Fruit fly (Drosophila melanogaster) whole organism, embryonic: Measurements from ENCODE around the gene waw.
A peak's percentile ranks its signal among the peaks of the same experiment; 100 is the strongest.

ENCODE experiments used
- Adf1 ChIP-seq: fragments of 200-800 bp; sonication (Bioruptor generic); IDR thresholded peaks from 2 replicates; pipeline ENCODE4 v1.3.6; 2022; ENCODE audit warnings: missing biosample characterization, missing genetic modification characterization
- CG10267 ChIP-seq: fragments of 200-800 bp; sonication (Bioruptor generic); optimal IDR thresholded peaks from 2 replicates; lab custom pipeline; 2018; ENCODE audit warnings: missing biosample characterization, mild to moderate bottlenecking, missing genetic modification characterization, moderate library complexity
- CG10321 ChIP-seq: fragments of 200-800 bp; sonication (Bioruptor generic); IDR thresholded peaks from 2 replicates; pipeline ENCODE4 v1.3.6; 2022; ENCODE audit warnings: missing biosample characterization, missing genetic modification characterization
- CG10366 ChIP-seq: fragments of 200-800 bp; sonication (Bioruptor generic); IDR thresholded peaks from 2 replicates; pipeline ENCODE4 v1.3.6; 2022; ENCODE audit warnings: missing biosample characterization, missing genetic modification characterization
- CG11247 ChIP-seq: fragments of 200-800 bp; sonication (Bioruptor generic); IDR thresholded peaks from 2 replicates; pipeline ENCODE4 v1.3.6; 2022; ENCODE audit warnings: missing biosample characterization, missing genetic modification characterization
- CG14014 ChIP-seq: fragments of 200-800 bp; sonication (Bioruptor generic); IDR thresholded peaks from 2 replicates; pipeline ENCODE4 v1.3.6; 2022; ENCODE audit warnings: missing biosample characterization, missing genetic modification characterization
- CG14050 ChIP-seq: fragments of 200-800 bp; sonication (Bioruptor generic); IDR thresholded peaks from 3 replicates; pipeline ENCODE4 v1.3.6; 2022; ENCODE audit warnings: missing biosample characterization, missing genetic modification characterization
- CG14710 ChIP-seq: fragments of 200-800 bp; sonication (Bioruptor generic); optimal IDR thresholded peaks from 3 replicates; lab custom pipeline; 2019; ENCODE audit warnings: missing biosample characterization, mild to moderate bottlenecking, missing genetic modification characterization, moderate library complexity
- CG15073 ChIP-seq: fragments of 200-800 bp; sonication (Bioruptor generic); optimal IDR thresholded peaks from 2 replicates; lab custom pipeline; 2016; ENCODE audit warnings: missing biosample characterization, missing genetic modification characterization
- CG1792 ChIP-seq: fragments of 200-800 bp; sonication (Bioruptor generic); optimal IDR thresholded peaks from 2 replicates; lab custom pipeline; 2016; ENCODE audit warnings: missing biosample characterization, missing genetic modification characterization
- CG18619 ChIP-seq: fragments of 200-800 bp; sonication (Bioruptor generic); optimal IDR thresholded peaks from 3 replicates; lab custom pipeline; 2017; ENCODE audit warnings: missing biosample characterization, mild to moderate bottlenecking, missing genetic modification characterization
- CG30403 ChIP-seq: fragments of 200-800 bp; sonication (Bioruptor generic); optimal IDR thresholded peaks from 3 replicates; lab custom pipeline; 2016; ENCODE audit warnings: missing biosample characterization, missing genetic modification characterization
- CG31441 ChIP-seq: fragments of 200-800 bp; sonication (Bioruptor generic); IDR thresholded peaks from 2 replicates; pipeline ENCODE4 v1.3.6; 2022; ENCODE audit warnings: missing biosample characterization, missing genetic modification characterization
- CG32772 ChIP-seq: fragments of 200-800 bp; sonication (Bioruptor generic); IDR thresholded peaks from 2 replicates; pipeline ENCODE4 v1.3.6; 2022; ENCODE audit warnings: missing biosample characterization, missing genetic modification characterization
- CG33213 ChIP-seq: fragments of 200-800 bp; sonication (Bioruptor generic); optimal IDR thresholded peaks from 3 replicates; lab custom pipeline; 2016; ENCODE audit warnings: missing biosample characterization, missing genetic modification characterization
- CG33557 ChIP-seq: fragments of 200-800 bp; sonication (Bioruptor generic); optimal IDR thresholded peaks from 2 replicates; lab custom pipeline; 2019; ENCODE audit warnings: missing biosample characterization, mild to moderate bottlenecking, missing genetic modification characterization, moderate library complexity
- CG3847 ChIP-seq: fragments of 200-800 bp; sonication (Bioruptor generic); IDR thresholded peaks from 2 replicates; pipeline ENCODE4 v1.3.6; 2022; ENCODE audit warnings: missing biosample characterization, missing genetic modification characterization
- CG3995 ChIP-seq: fragments of 200-800 bp; sonication (Bioruptor generic); optimal IDR thresholded peaks from 3 replicates; lab custom pipeline; 2016; ENCODE audit warnings: missing biosample characterization, missing genetic modification characterization
- CG4707 ChIP-seq: fragments of 200-800 bp; sonication (Bioruptor generic); optimal IDR thresholded peaks from 2 replicates; lab custom pipeline; 2018; ENCODE audit warnings: missing biosample characterization, mild to moderate bottlenecking, missing genetic modification characterization, moderate library complexity
- CG7357 ChIP-seq: fragments of 200-800 bp; sonication (Bioruptor generic); IDR thresholded peaks from 3 replicates; pipeline ENCODE4 v1.3.6; 2022; ENCODE audit warnings: missing biosample characterization, missing genetic modification characterization
- CG7839 ChIP-seq: fragments of 200-800 bp; sonication (Bioruptor generic); optimal IDR thresholded peaks from 3 replicates; lab custom pipeline; 2018; ENCODE audit warnings: missing biosample characterization, mild to moderate bottlenecking, missing genetic modification characterization, moderate library complexity
- CG8281 ChIP-seq: fragments of 200-800 bp; sonication (Bioruptor generic); optimal IDR thresholded peaks from 2 replicates; lab custom pipeline; 2018; ENCODE audit warnings: missing biosample characterization, mild to moderate bottlenecking, missing genetic modification characterization, moderate library complexity
- Chrac-16 ChIP-seq: fragments of 200-800 bp; sonication (Bioruptor generic); optimal IDR thresholded peaks from 3 replicates; lab custom pipeline; 2016; ENCODE audit warnings: missing biosample characterization, missing genetic modification characterization
- CrebB ChIP-seq: fragments of 200-800 bp; sonication (Bioruptor generic); optimal IDR thresholded peaks from 3 replicates; lab custom pipeline; 2018; ENCODE audit warnings: missing biosample characterization, mild to moderate bottlenecking, missing genetic modification characterization
- D ChIP-seq, 2 experiments: fragments of 200-800 bp in 1 of 2; fragments of >200 bp in 1 of 2; sonication (Bioruptor generic) in 1 of 2; optimal IDR thresholded peaks; 2 replicates in 1 of 2; 3 replicates in 1 of 2; lab custom pipeline; 2017; ENCODE audit warnings: mild to moderate bottlenecking in 1 of 2, missing biosample characterization in 1 of 2, missing genetic modification characterization in 1 of 2, missing genetic modification reagents in 1 of 2
- D19A ChIP-seq: fragments of 200-800 bp; optimal IDR thresholded peaks from 3 replicates; lab custom pipeline; 2019; ENCODE audit warnings: missing biosample characterization, mild to moderate bottlenecking, missing genetic modification characterization, moderate library complexity
- H15 ChIP-seq: fragments of 200-800 bp; sonication (Bioruptor generic); IDR thresholded peaks from 3 replicates; pipeline ENCODE4 v1.3.6; 2022; ENCODE audit warnings: missing biosample characterization, missing genetic modification characterization
- HHEX ChIP-seq: fragments of 200-800 bp; sonication (Bioruptor generic); optimal IDR thresholded peaks from 3 replicates; lab custom pipeline; 2017; ENCODE audit warnings: missing biosample characterization, mild to moderate bottlenecking, missing genetic modification characterization, missing genetic modification reagents
- Lhr ChIP-seq: fragments of 200-800 bp; sonication (Bioruptor generic); optimal IDR thresholded peaks from 3 replicates; lab custom pipeline; 2017; ENCODE audit warnings: mild to moderate bottlenecking, missing biosample characterization, missing genetic modification reagents, missing genetic modification characterization
- Lim3 ChIP-seq: fragments of 200-800 bp; sonication (Bioruptor generic); IDR thresholded peaks from 2 replicates; pipeline ENCODE4 v1.3.6; 2022; ENCODE audit warnings: missing biosample characterization, missing genetic modification characterization
- Neu2 ChIP-seq: fragments of 200-800 bp; sonication (Bioruptor generic); optimal IDR thresholded peaks from 3 replicates; lab custom pipeline; 2016; ENCODE audit warnings: missing biosample characterization, missing genetic modification characterization, borderline replicate concordance
- Rfx ChIP-seq: fragments of 200-800 bp; sonication (Bioruptor generic); IDR thresholded peaks from 2 replicates; pipeline ENCODE4 v1.3.6; 2022; ENCODE audit warnings: missing biosample characterization, missing genetic modification characterization
- Rx ChIP-seq: fragments of 200-800 bp; sonication (Bioruptor generic); IDR thresholded peaks from 2 replicates; pipeline ENCODE4 v1.3.6; 2022; ENCODE audit warnings: missing biosample characterization, missing genetic modification characterization
- ac ChIP-seq: fragments of 200-800 bp; sonication (Bioruptor generic); optimal IDR thresholded peaks from 3 replicates; lab custom pipeline; 2017; ENCODE audit warnings: missing biosample characterization, mild to moderate bottlenecking, missing genetic modification characterization
- amos ChIP-seq: fragments of 200-800 bp; sonication (Bioruptor generic); IDR thresholded peaks from 2 replicates; pipeline ENCODE4 v1.3.6; 2022; ENCODE audit warnings: missing biosample characterization, missing genetic modification characterization; ENCODE audit not compliant: partially characterized antibody
- ara ChIP-seq: fragments of 200-800 bp; sonication (Bioruptor generic); IDR thresholded peaks from 2 replicates; pipeline ENCODE4 v1.3.6; 2022; ENCODE audit warnings: missing biosample characterization, missing genetic modification characterization
- emc ChIP-seq: fragments of 200-800 bp; sonication (Bioruptor generic); optimal IDR thresholded peaks from 2 replicates; lab custom pipeline; 2016; ENCODE audit warnings: missing biosample characterization, missing genetic modification characterization
- fd102C ChIP-seq: fragments of 200-800 bp; sonication (Bioruptor generic); optimal IDR thresholded peaks from 2 replicates; lab custom pipeline; 2018; ENCODE audit warnings: missing biosample characterization, mild to moderate bottlenecking, missing genetic modification characterization, moderate library complexity
- ftz-f1 ChIP-seq: fragments of 200-800 bp; sonication (Bioruptor generic); optimal IDR thresholded peaks from 2 replicates; lab custom pipeline; 2016; ENCODE audit warnings: missing biosample characterization, missing genetic modification characterization
- lov ChIP-seq, 2 experiments: fragments of 200-800 bp in 1 of 2; fragments of >200 bp in 1 of 2; sonication (Bioruptor generic) in 1 of 2; IDR thresholded peaks in 1 of 2; optimal IDR thresholded peaks in 1 of 2; 2 replicates in 1 of 2; 3 replicates in 1 of 2; pipeline versions ENCODE4 v1.3.6 to Lab custom; 2017 to 2022; ENCODE audit warnings: missing biosample characterization in 1 of 2, missing genetic modification characterization in 1 of 2
- onecut ChIP-seq: fragments of 200-800 bp; sonication (Bioruptor generic); IDR thresholded peaks from 2 replicates; pipeline ENCODE4 v1.3.6; 2022; ENCODE audit warnings: missing biosample characterization, missing genetic modification characterization
- pho ChIP-seq: fragments of 200-800 bp; sonication (Bioruptor generic); optimal IDR thresholded peaks from 2 replicates; lab custom pipeline; 2016; ENCODE audit warnings: missing biosample characterization, missing genetic modification characterization
- pnt ChIP-seq: fragments of 200-800 bp; sonication (Bioruptor generic); optimal IDR thresholded peaks from 3 replicates; lab custom pipeline; 2016; ENCODE audit warnings: missing biosample characterization, missing genetic modification characterization
- slp2 ChIP-seq: fragments of 200-800 bp; sonication (Bioruptor generic); optimal IDR thresholded peaks from 2 replicates; lab custom pipeline; 2016; ENCODE audit warnings: missing biosample characterization, missing genetic modification characterization
- so ChIP-seq: fragments of 200-800 bp; sonication (Bioruptor generic); IDR thresholded peaks from 3 replicates; pipeline ENCODE4 v1.3.6; 2022; ENCODE audit warnings: missing biosample characterization, missing genetic modification characterization
- sqz ChIP-seq: fragments of 200-800 bp; sonication (Bioruptor generic); optimal IDR thresholded peaks from 3 replicates; lab custom pipeline; 2018; ENCODE audit warnings: missing biosample characterization, mild to moderate bottlenecking, missing genetic modification characterization
- tna ChIP-seq: fragments of 200-800 bp; sonication (Bioruptor generic); IDR thresholded peaks from 2 replicates; pipeline ENCODE4 v1.3.6; 2022; ENCODE audit warnings: missing biosample characterization, missing genetic modification characterization; ENCODE audit not compliant: partially characterized antibody
- unpg ChIP-seq: fragments of 200-800 bp; sonication (Bioruptor generic); optimal IDR thresholded peaks from 3 replicates; lab custom pipeline; 2018; ENCODE audit warnings: missing biosample characterization, mild to moderate bottlenecking, missing genetic modification characterization, moderate library complexity
- yki ChIP-seq: fragments of >200 bp; optimal IDR thresholded peaks from 3 replicates; lab custom pipeline; 2018

Gene waw

dm6 chrX:21366311-21366990 is 3.6 kb downstream of the waw start (continued):
- TF ChIP-seq CG14710, result peak; percentile 91
- TF ChIP-seq CG1792 (GFP tag; lab: Kevin White, UChicago), result no peak
- peak; percentile 70 for TF ChIP-seq Adf1
- peak; percentile 32 for TF ChIP-seq CG3995 (GFP tag; lab: Kevin White, UChicago)
- peak; percentile 93 for TF ChIP-seq so (GFP tag; lab: Robert Waterston, UW)
- peak; percentile 96 for TF ChIP-seq CG7839 (tag; lab: Kevin White, UChicago)
- TF ChIP-seq Lim3, result 0 out of 2 replicates have a peak, but pooled peaks have one; percentile 30
- peak; percentile 92 for TF ChIP-seq CG3847 (GFP tag; lab: Robert Waterston, UW)
- TF ChIP-seq fd102C, result no peak
- TF ChIP-seq CG14014 (GFP tag; lab: Robert Waterston, UW), result peak; percentile 86
- TF ChIP-seq CG10321 (GFP tag; lab: Robert Waterston, UW), result peak; percentile 62; the same call in 1 of the 2 replicates
- TF ChIP-seq unpg (GFP tag; lab: Kevin White, UChicago), result peak; percentile 91
- no peak for TF ChIP-seq lov (optimal IDR thresholded peaks at IDR 0.05; lab: Kevin White, UChicago)
- no peak for TF ChIP-seq lov (GFP tag; IDR thresholded peaks at IDR 0.05; lab: Robert Waterston, UW)
- TF ChIP-seq CG11247, result peak; percentile 71
- peak; percentile 71 for TF ChIP-seq Lhr
- peak; percentile 31 for TF ChIP-seq CG33213 (GFP tag; lab: Kevin White, UChicago)
- peak; percentile 82; the same call in 2 of the 3 replicates for TF ChIP-seq CG7357
- peak; percentile 86 for TF ChIP-seq CG10267
- peak; percentile 16 for TF ChIP-seq slp2 (GFP tag; lab: Kevin White, UChicago)
- peak; percentile 92 for TF ChIP-seq CG30403 (GFP tag; lab: Kevin White, UChicago)
- peak; percentile 18 for TF ChIP-seq ftz-f1 (GFP tag; lab: Kevin White, UChicago)
- peak; percentile 76; the same call in 2 of the 3 replicates for TF ChIP-seq H15
- peak; percentile 92 for TF ChIP-seq CG31441 (GFP tag; lab: Robert Waterston, UW)
- TF ChIP-seq Chrac-16, result peak; percentile 87
- no peak for TF ChIP-seq emc (GFP tag; lab: Kevin White, UChicago)
- TF ChIP-seq yki (lab: Kevin White, UChicago), result no peak
- peak; percentile 42 for TF ChIP-seq CG15073 (GFP tag; lab: Kevin White, UChicago)
- TF ChIP-seq ara (GFP tag; lab: Robert Waterston, UW), result peak; percentile 72
- peak; percentile 77 for TF ChIP-seq CG8281 (tag; lab: Kevin White, UChicago)
- peak; percentile 88 for TF ChIP-seq D19A (tag; lab: Kevin White, UChicago)
- peak; percentile 31 for TF ChIP-seq pho (GFP tag; lab: Kevin White, UChicago)
- peak; percentile 87 for TF ChIP-seq CG32772
- peak; percentile 87 for TF ChIP-seq CG10366
- peak; percentile 72 for TF ChIP-seq CG4707 (GFP tag; lab: Kevin White, UChicago)
- peak; percentile 91 for TF ChIP-seq CG18619 (GFP tag; lab: Kevin White, UChicago)
- TF ChIP-seq pnt (GFP tag; lab: Kevin White, UChicago), result peak; percentile 63
- no peak; the same call in none of the 2 replicates for TF ChIP-seq Rx (GFP tag; lab: Robert Waterston, UW)
- TF ChIP-seq HHEX, result peak; percentile 92
- TF ChIP-seq ac (GFP tag; lab: Kevin White, UChicago), result peak; percentile 42
- peak; percentile 92 for TF ChIP-seq sqz (GFP tag; lab: Kevin White, UChicago)
- TF ChIP-seq Neu2, result no peak
- peak; percentile 71 for TF ChIP-seq onecut (GFP tag; lab: Robert Waterston, UW)
- no peak for TF ChIP-seq tna (GFP tag; lab: Robert Waterston, UW)
- no peak for TF ChIP-seq D (optimal IDR thresholded peaks at IDR 0.05; lab: Kevin White, UChicago)
- peak; percentile 90 for TF ChIP-seq D (GFP tag; optimal IDR thresholded peaks at IDR 0.05; lab: Kevin White, UChicago)
- peak; percentile 86 for TF ChIP-seq CrebB (tag; lab: Kevin White, UChicago)
- peak; percentile 85 for TF ChIP-seq CG33557 (GFP tag; lab: Kevin White, UChicago)
- no peak for TF ChIP-seq amos (GFP tag; lab: Robert Waterston, UW)
- peak; percentile 90 for TF ChIP-seq Rfx (GFP tag; lab: Robert Waterston, UW)
- TF ChIP-seq CG14050 (GFP tag; lab: Robert Waterston, UW), result peak; percentile 82; the same call in 2 of the 3 replicates
